Worm (Caenorhabditis elegans): ENCODE measurements around the gene sars-2.
A peak's percentile ranks its signal among the peaks of the same experiment; 100 is the strongest.

Gene sars-2

DNA sequence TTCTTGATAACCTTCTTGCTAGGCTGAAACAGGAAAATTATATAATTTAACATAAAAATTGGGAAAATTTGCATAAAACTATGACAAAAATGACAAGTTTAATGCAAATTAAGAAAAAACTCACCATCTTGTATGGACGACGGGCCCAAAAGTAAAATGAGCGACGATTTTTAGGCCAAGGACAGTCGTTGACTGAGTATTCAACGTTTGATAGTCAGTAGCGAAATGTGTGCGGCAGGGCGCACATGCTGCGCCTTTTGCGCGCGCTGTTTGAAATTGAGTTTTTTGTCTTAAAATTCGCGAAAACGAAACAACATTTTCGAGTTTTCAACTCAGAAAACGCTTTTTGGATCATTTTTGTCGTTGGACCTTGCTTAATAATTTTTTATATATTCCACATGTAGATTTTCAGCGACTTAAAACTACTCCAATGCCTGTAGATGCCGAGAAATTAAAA is 33.0 kb downstream of the sars-2 start, which contains the start of the genes rpl-7A and set-21:
rpl-7A (minus strand) TSS at position 153 of the 457 bp plus-strand sequence.
set-21 (plus strand) TSS at position 407 of the 457 bp plus-strand sequence.
- TF ChIP-seq lin-13 (tag; optimal IDR thresholded peaks at IDR 0.05) (peak; percentile 76), nhr-237 (tag; optimal IDR thresholded peaks at IDR 0.05) (peak; percentile 84), mls-2 (tag; optimal IDR thresholded peaks at IDR 0.05) (peak; percentile 70), blmp-1 (tag; optimal IDR thresholded peaks at IDR 0.05) (no peak), pha-4 (tag; optimal IDR thresholded peaks at IDR 0.05) (peak; percentile 56), cnd-1 (tag; optimal IDR thresholded peaks at IDR 0.05) (peak; percentile 64), flh-1 (GFP tag; optimal IDR thresholded peaks at IDR 0.05) (no peak), elt-3 (tag; optimal IDR thresholded peaks at IDR 0.05) (no peak), bed-3 (GFP tag; optimal IDR thresholded peaks at IDR 0.05) (no peak), ces-1 (GFP tag; optimal IDR thresholded peaks at IDR 0.05) (peak; percentile 47), mep-1 (tag; optimal IDR thresholded peaks at IDR 0.05) (peak; percentile 86), ham-2 (GFP tag; optimal IDR thresholded peaks at IDR 0.05) (no peak), sptf-1 (tag; optimal IDR thresholded peaks at IDR 0.05) (peak; percentile 85), lsy-2 (tag; optimal IDR thresholded peaks at IDR 0.05) (peak; percentile 93), nhr-28 (tag; optimal IDR thresholded peaks at IDR 0.05) (no peak), tbx-8 (GFP tag; optimal IDR thresholded peaks at IDR 0.05) (peak; percentile 27), lin-32 (GFP tag; optimal IDR thresholded peaks at IDR 0.05) (no peak), M03D4.4 (tag; optimal IDR thresholded peaks at IDR 0.05) (peak; percentile 51), unc-39 (tag; optimal IDR thresholded peaks at IDR 0.05) (no peak), ztf-11 (tag; optimal IDR thresholded peaks at IDR 0.05) (no peak), ceh-43 (GFP tag; optimal IDR thresholded peaks at IDR 0.05) (no peak), drap-1 (GFP tag; optimal IDR thresholded peaks at IDR 0.05) (peak; percentile 62), unc-120 (tag; optimal IDR thresholded peaks at IDR 0.05; ENCODE audit: poor library complexity, severe bottlenecking) (peak; percentile 18), unc-62 (GFP tag; optimal IDR thresholded peaks at IDR 0.05) (peak; percentile 49), ceh-39 (tag; optimal IDR thresholded peaks at IDR 0.05) (peak; percentile 71), zip-8 (tag; optimal IDR thresholded peaks at IDR 0.05) (no peak), ceh-83 (GFP tag; optimal IDR thresholded peaks at IDR 0.05) (no peak), hlh-1 (tag; optimal IDR thresholded peaks at IDR 0.05) (peak; percentile 7), nhr-12 (tag; optimal IDR thresholded peaks at IDR 0.05) (no peak), snpc-4 (tag; optimal IDR thresholded peaks at IDR 0.05) (no peak), nhr-76 (tag; optimal IDR thresholded peaks at IDR 0.05) (no peak), sem-2 (GFP tag; optimal IDR thresholded peaks at IDR 0.05) (no peak), mab-5 (tag; optimal IDR thresholded peaks at IDR 0.05) (no peak), nhr-2 (tag; optimal IDR thresholded peaks at IDR 0.05) (no peak), elt-1 (tag; optimal IDR thresholded peaks at IDR 0.05; ENCODE audit: borderline replicate concordance, insufficient read depth) (no peak)

ce11 chrIV:4393488-4393887 is 36.1 kb downstream of the sars-2 start:
- TF ChIP-seq ces-1 (GFP tag; optimal IDR thresholded peaks at IDR 0.05): no peak
- no peak for TF ChIP-seq mab-5 (tag; optimal IDR thresholded peaks at IDR 0.05)
- TF ChIP-seq ceh-43 (GFP tag; optimal IDR thresholded peaks at IDR 0.05): no peak
- TF ChIP-seq nhr-76 (tag; optimal IDR thresholded peaks at IDR 0.05): no peak
- TF ChIP-seq lin-32 (GFP tag; optimal IDR thresholded peaks at IDR 0.05): no peak
- TF ChIP-seq cnd-1 (tag; optimal IDR thresholded peaks at IDR 0.05): no peak
- no peak for TF ChIP-seq pha-4 (tag; optimal IDR thresholded peaks at IDR 0.05)
- no peak for TF ChIP-seq mep-1 (tag; optimal IDR thresholded peaks at IDR 0.05)

DNA sequence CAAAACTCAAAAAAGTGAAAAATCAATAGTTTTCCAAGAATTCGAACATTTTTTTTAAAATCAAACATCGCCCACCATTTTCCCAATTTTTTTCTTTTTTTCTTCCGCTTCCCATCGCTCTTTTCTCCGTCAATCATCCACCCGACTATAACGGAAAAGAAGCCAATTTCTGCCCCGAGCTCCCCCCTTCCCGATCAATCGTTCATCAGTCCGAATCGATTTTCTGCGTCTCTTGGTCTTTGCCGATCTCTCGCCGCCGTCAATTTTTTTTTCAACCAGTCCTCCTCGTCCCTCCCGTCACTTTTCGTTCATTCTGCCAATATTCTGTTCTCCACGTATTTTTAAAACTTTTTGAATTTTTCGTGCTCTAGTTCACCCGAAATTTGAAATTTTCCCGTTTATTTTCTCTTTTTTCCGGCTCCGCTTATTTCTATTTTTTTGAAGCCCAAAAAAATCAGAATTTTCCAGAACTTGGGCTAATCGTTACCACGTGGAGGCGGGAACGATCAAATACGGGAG is 36.6 kb downstream of the sars-2 start, which contains the start of gene ell-1:
ell-1 (plus strand) TSS at position 469 of the 519 bp plus-strand sequence.
- TF ChIP-seq lin-32 (GFP tag; optimal IDR thresholded peaks at IDR 0.05) (no peak), lsy-2 (tag; optimal IDR thresholded peaks at IDR 0.05) (no peak), elt-1 (tag; optimal IDR thresholded peaks at IDR 0.05; ENCODE audit: borderline replicate concordance, insufficient read depth) (no peak), nhr-2 (tag; optimal IDR thresholded peaks at IDR 0.05) (no peak), zip-8 (tag; optimal IDR thresholded peaks at IDR 0.05) (no peak), mab-5 (tag; optimal IDR thresholded peaks at IDR 0.05) (no peak), nhr-237 (tag; optimal IDR thresholded peaks at IDR 0.05) (no peak), sptf-1 (tag; optimal IDR thresholded peaks at IDR 0.05) (no peak), lin-13 (tag; optimal IDR thresholded peaks at IDR 0.05) (no peak), tbx-8 (GFP tag; optimal IDR thresholded peaks at IDR 0.05) (no peak), unc-120 (tag; optimal IDR thresholded peaks at IDR 0.05; ENCODE audit: poor library complexity, severe bottlenecking) (no peak), snpc-4 (tag; optimal IDR thresholded peaks at IDR 0.05) (no peak), pha-4 (tag; optimal IDR thresholded peaks at IDR 0.05) (no peak), mls-2 (tag; optimal IDR thresholded peaks at IDR 0.05) (no peak), ceh-43 (GFP tag; optimal IDR thresholded peaks at IDR 0.05) (no peak), hlh-1 (tag; optimal IDR thresholded peaks at IDR 0.05) (no peak), mep-1 (tag; optimal IDR thresholded peaks at IDR 0.05) (no peak), ces-1 (GFP tag; optimal IDR thresholded peaks at IDR 0.05) (no peak), ham-2 (GFP tag; optimal IDR thresholded peaks at IDR 0.05) (no peak), ceh-83 (GFP tag; optimal IDR thresholded peaks at IDR 0.05) (no peak)
